Fruit fly (Drosophila melanogaster) whole organism, embryonic: ENCODE measurements around the gene Muc14A.
A peak's percentile ranks its signal among the peaks of the same experiment; 100 is the strongest.

ENCODE experiments used
- CG10321 ChIP-seq: fragments of 200-800 bp; sonication (Bioruptor generic); IDR thresholded peaks from 2 replicates; pipeline ENCODE4 v1.3.6; 2022; ENCODE audit warnings: missing biosample characterization, missing genetic modification characterization
- CG10979 ChIP-seq: fragments of 200-800 bp; sonication (Bioruptor generic); optimal IDR thresholded peaks from 2 replicates; lab custom pipeline; 2018; ENCODE audit warnings: missing biosample characterization, mild to moderate bottlenecking, missing genetic modification characterization, moderate library complexity
- CG11696 ChIP-seq: fragments of 200-800 bp; sonication (Bioruptor generic); IDR thresholded peaks from 2 replicates; pipeline ENCODE4 v1.3.6; 2022; ENCODE audit warnings: missing biosample characterization, missing genetic modification characterization
- CG13296 ChIP-seq: fragments of 200-800 bp; sonication (Bioruptor generic); optimal IDR thresholded peaks from 3 replicates; lab custom pipeline; 2018; ENCODE audit warnings: missing biosample characterization, mild to moderate bottlenecking, missing genetic modification characterization
- CG1529 ChIP-seq: fragments of 200-800 bp; sonication (Bioruptor generic); optimal IDR thresholded peaks from 3 replicates; lab custom pipeline; 2018; ENCODE audit warnings: missing biosample characterization, missing genetic modification characterization
- CG16813 ChIP-seq: fragments of 200-800 bp; sonication (Bioruptor generic); IDR thresholded peaks from 3 replicates; pipeline ENCODE4 v1.3.6; 2022; ENCODE audit warnings: missing biosample characterization, missing genetic modification characterization; ENCODE audit not compliant: partially characterized antibody
- CG16815 ChIP-seq: fragments of 200-800 bp; sonication (Bioruptor generic); optimal IDR thresholded peaks from 3 replicates; lab custom pipeline; 2017; ENCODE audit warnings: missing biosample characterization, mild to moderate bottlenecking, missing genetic modification characterization
- CG17359 ChIP-seq: fragments of 200-800 bp; sonication (Bioruptor generic); optimal IDR thresholded peaks from 3 replicates; lab custom pipeline; 2018; ENCODE audit warnings: missing biosample characterization, mild to moderate bottlenecking, missing genetic modification characterization, moderate library complexity
- CG17829 ChIP-seq: fragments of 200-800 bp; optimal IDR thresholded peaks from 2 replicates; lab custom pipeline; 2019; ENCODE audit warnings: missing biosample characterization, mild to moderate bottlenecking, missing genetic modification characterization, moderate library complexity
- CG18764 ChIP-seq: fragments of 200-800 bp; sonication (Bioruptor generic); optimal IDR thresholded peaks from 3 replicates; lab custom pipeline; 2016; ENCODE audit warnings: missing biosample characterization, missing genetic modification characterization
- CG3281 ChIP-seq: fragments of 200-800 bp; sonication (Bioruptor generic); optimal IDR thresholded peaks from 3 replicates; lab custom pipeline; 2017; ENCODE audit warnings: missing biosample characterization, mild to moderate bottlenecking, missing genetic modification characterization
- CG34376 ChIP-seq: fragments of 200-800 bp; sonication (Bioruptor generic); optimal IDR thresholded peaks from 2 replicates; lab custom pipeline; 2018; ENCODE audit warnings: missing biosample characterization, mild to moderate bottlenecking, missing genetic modification characterization
- CG34422 ChIP-seq: fragments of 200-800 bp; sonication (Bioruptor generic); IDR thresholded peaks from 3 replicates; pipeline ENCODE4 v1.3.6; 2022; ENCODE audit warnings: missing biosample characterization, missing genetic modification characterization
- CG4617 ChIP-seq: fragments of 200-800 bp; sonication (Bioruptor generic); optimal IDR thresholded peaks from 3 replicates; lab custom pipeline; 2016; ENCODE audit warnings: missing biosample characterization, missing genetic modification characterization, borderline replicate concordance
- CG6272 ChIP-seq: fragments of 200-800 bp; sonication (Bioruptor generic); IDR thresholded peaks from 2 replicates; pipeline ENCODE4 v1.3.6; 2022; ENCODE audit warnings: missing biosample characterization, missing genetic modification characterization
- CG7556 ChIP-seq: fragments of 200-800 bp; sonication (Bioruptor generic); optimal IDR thresholded peaks from 2 replicates; lab custom pipeline; 2017; ENCODE audit warnings: missing biosample characterization, mild to moderate bottlenecking, missing genetic modification characterization
- CG7786 ChIP-seq: fragments of 200-800 bp; sonication (Bioruptor generic); optimal IDR thresholded peaks from 2 replicates; lab custom pipeline; 2016; ENCODE audit warnings: missing biosample characterization, missing genetic modification characterization
- CHES-1-like ChIP-seq: fragments of 200-800 bp; sonication (Bioruptor generic); optimal IDR thresholded peaks from 2 replicates; lab custom pipeline; 2016; ENCODE audit warnings: missing biosample characterization, missing genetic modification characterization
- CkIIα-i1 ChIP-seq: fragments of 200-800 bp; sonication (Bioruptor generic); IDR thresholded peaks from 2 replicates; pipeline ENCODE4 v1.3.6; 2022; ENCODE audit warnings: missing biosample characterization, missing genetic modification characterization
- Dip3 ChIP-seq: fragments of 200-800 bp; sonication (Bioruptor generic); optimal IDR thresholded peaks from 3 replicates; lab custom pipeline; 2016; ENCODE audit warnings: missing biosample characterization, missing genetic modification characterization
- Ets65A ChIP-seq: fragments of 200-800 bp; sonication (Bioruptor generic); peaks from one replicate; lab custom pipeline; 2016; ENCODE audit warnings: missing biosample characterization, missing genetic modification characterization
- H15 ChIP-seq: fragments of 200-800 bp; sonication (Bioruptor generic); IDR thresholded peaks from 3 replicates; pipeline ENCODE4 v1.3.6; 2022; ENCODE audit warnings: missing biosample characterization, missing genetic modification characterization
- HLH4C ChIP-seq: fragments of 200-800 bp; sonication (Bioruptor generic); IDR thresholded peaks from 3 replicates; pipeline ENCODE4 v1.3.6; 2022; ENCODE audit warnings: missing biosample characterization, missing genetic modification characterization; ENCODE audit not compliant: partially characterized antibody
- Hr3 ChIP-seq: fragments of 200-800 bp; sonication (Bioruptor generic); optimal IDR thresholded peaks from 3 replicates; lab custom pipeline; 2016; ENCODE audit warnings: missing biosample characterization, missing genetic modification characterization
- Lhr ChIP-seq: fragments of 200-800 bp; sonication (Bioruptor generic); optimal IDR thresholded peaks from 3 replicates; lab custom pipeline; 2017; ENCODE audit warnings: mild to moderate bottlenecking, missing biosample characterization, missing genetic modification reagents, missing genetic modification characterization
- Lim3 ChIP-seq: fragments of 200-800 bp; sonication (Bioruptor generic); IDR thresholded peaks from 2 replicates; pipeline ENCODE4 v1.3.6; 2022; ENCODE audit warnings: missing biosample characterization, missing genetic modification characterization
- NfI ChIP-seq: fragments of 200-800 bp; sonication (Bioruptor generic); optimal IDR thresholded peaks from 3 replicates; lab custom pipeline; 2018; ENCODE audit warnings: missing biosample characterization, mild to moderate bottlenecking, missing genetic modification characterization, moderate library complexity
- Tbp ChIP-seq: fragments of >200 bp; optimal IDR thresholded peaks from 2 replicates; lab custom pipeline; 2018; ENCODE audit warnings: missing biosample characterization, missing genetic modification characterization
- Usf ChIP-seq: fragments of 200-800 bp; sonication (Bioruptor generic); optimal IDR thresholded peaks from 2 replicates; lab custom pipeline; 2017; ENCODE audit warnings: missing genotype, missing biosample characterization, missing genetic modification characterization
- bsh ChIP-seq, 2 experiments: fragments of 200-800 bp; sonication (Bioruptor generic); optimal IDR thresholded peaks; 2 replicates each; lab custom pipeline; 2017 to 2018; ENCODE audit warnings: mild to moderate bottlenecking in 2 of 2, missing biosample characterization in 2 of 2, missing genetic modification characterization in 2 of 2, moderate library complexity in 1 of 2
- disco-r ChIP-seq: fragments of 200-800 bp; sonication (Bioruptor generic); optimal IDR thresholded peaks from 2 replicates; lab custom pipeline; 2016; ENCODE audit warnings: missing biosample characterization, missing genetic modification characterization
- fd3F ChIP-seq: fragments of 200-800 bp; sonication (Bioruptor generic); optimal IDR thresholded peaks from 2 replicates; lab custom pipeline; 2018; ENCODE audit warnings: missing biosample characterization, mild to moderate bottlenecking, missing genetic modification characterization, moderate library complexity
- fd64A ChIP-seq: fragments of 200-800 bp; sonication (Bioruptor generic); optimal IDR thresholded peaks from 3 replicates; lab custom pipeline; 2018; ENCODE audit warnings: missing biosample characterization, mild to moderate bottlenecking, missing genetic modification characterization
- hbn ChIP-seq: fragments of 200-800 bp; sonication (Bioruptor generic); IDR thresholded peaks from 2 replicates; pipeline ENCODE4 v1.3.6; 2022; ENCODE audit warnings: missing biosample characterization, missing genetic modification characterization; ENCODE audit not compliant: partially characterized antibody
- hkb ChIP-seq, 2 experiments: fragments of 200-800 bp in 1 of 2; fragments of >200 bp in 1 of 2; sonication (Bioruptor generic) in 1 of 2; IDR thresholded peaks in 1 of 2; optimal IDR thresholded peaks in 1 of 2; 2 replicates each; pipeline versions ENCODE4 v1.3.6 to Lab custom; 2017 to 2022; ENCODE audit warnings: missing biosample characterization in 1 of 2, missing genetic modification characterization in 1 of 2
- inv ChIP-seq: fragments of 200-800 bp; sonication (Bioruptor generic); IDR thresholded peaks from 2 replicates; pipeline ENCODE4 v1.3.6; 2022; ENCODE audit warnings: missing biosample characterization, missing genetic modification characterization; ENCODE audit not compliant: partially characterized antibody
- mam ChIP-seq: fragments of 200-800 bp; sonication (Bioruptor generic); optimal IDR thresholded peaks from 3 replicates; lab custom pipeline; 2016; ENCODE audit warnings: missing biosample characterization, missing genetic modification characterization
- nerfin-2 ChIP-seq: fragments of 200-800 bp; sonication (Bioruptor generic); IDR thresholded peaks from 2 replicates; pipeline ENCODE4 v1.3.6; 2022; ENCODE audit warnings: missing biosample characterization, missing genetic modification characterization; ENCODE audit not compliant: partially characterized antibody
- nom ChIP-seq: fragments of 200-800 bp; sonication (Bioruptor generic); optimal IDR thresholded peaks from 2 replicates; lab custom pipeline; 2017; ENCODE audit warnings: missing biosample characterization, missing genetic modification characterization, mild to moderate bottlenecking, moderate library complexity, missing genetic modification reagents
- onecut ChIP-seq: fragments of 200-800 bp; sonication (Bioruptor generic); IDR thresholded peaks from 2 replicates; pipeline ENCODE4 v1.3.6; 2022; ENCODE audit warnings: missing biosample characterization, missing genetic modification characterization
- org-1 ChIP-seq: fragments of 200-800 bp; sonication (Bioruptor generic); optimal IDR thresholded peaks from 2 replicates; lab custom pipeline; 2017; ENCODE audit warnings: missing biosample characterization, missing genetic modification characterization
- sens ChIP-seq: fragments of 200-800 bp; sonication (Bioruptor generic); peaks from one replicate; lab custom pipeline; 2016; ENCODE audit warnings: missing biosample characterization, missing genetic modification characterization
- sna ChIP-seq: fragments of 200-800 bp; sonication (Bioruptor generic); IDR thresholded peaks from 2 replicates; pipeline ENCODE4 v1.3.6; 2022; ENCODE audit warnings: missing biosample characterization, missing genetic modification characterization; ENCODE audit not compliant: partially characterized antibody
- unc-4 ChIP-seq: fragments of 200-800 bp; sonication (Bioruptor generic); IDR thresholded peaks from 2 replicates; pipeline ENCODE4 v1.3.6; 2022; ENCODE audit warnings: missing biosample characterization, missing genetic modification characterization; ENCODE audit not compliant: partially characterized antibody
- zfh1 ChIP-seq: fragments of 200-800 bp; sonication (Bioruptor generic); IDR thresholded peaks from 3 replicates; pipeline ENCODE4 v1.3.6; 2022; ENCODE audit warnings: missing biosample characterization, missing genetic modification characterization
- zfh2 ChIP-seq: fragments of 200-800 bp; sonication (Bioruptor generic); optimal IDR thresholded peaks from 2 replicates; lab custom pipeline; 2016; ENCODE audit warnings: missing biosample characterization, missing genetic modification characterization

Muc14A gene

dm6 chrX:16073375-16073982 is 64.6 kb downstream of the Muc14A start, which contains the start of gene Nipsnap (continued):
- peak; percentile 97 for TF ChIP-seq inv (GFP tag; lab: Robert Waterston, UW)
- TF ChIP-seq CG17829 (tag; lab: Kevin White, UChicago), result peak; percentile 20
- TF ChIP-seq CG16813 (GFP tag; lab: Robert Waterston, UW), result peak; percentile 97
- no peak for TF ChIP-seq Hr3 (GFP tag; lab: Kevin White, UChicago)
- TF ChIP-seq CG18764 (GFP tag; lab: Kevin White, UChicago), result no peak
- TF ChIP-seq sna (GFP tag; lab: Robert Waterston, UW), result peak; percentile 87
- TF ChIP-seq hbn (GFP tag; lab: Robert Waterston, UW), result peak; percentile 92
- peak; percentile 93 for TF ChIP-seq unc-4 (GFP tag; lab: Robert Waterston, UW)
- TF ChIP-seq CG7556 (GFP tag; lab: Kevin White, UChicago), result no peak
- no peak for TF ChIP-seq CG10321
- TF ChIP-seq Lhr, result peak; percentile 12
- TF ChIP-seq nerfin-2, result peak; percentile 97
- TF ChIP-seq fd64A (GFP tag; lab: Kevin White, UChicago), result no peak
- TF ChIP-seq CG34422, result no peak
- TF ChIP-seq CG4617 (GFP tag; lab: Kevin White, UChicago), result peak; percentile 40
- no peak for TF ChIP-seq onecut
- no peak for TF ChIP-seq bsh (GFP tag; optimal IDR thresholded peaks at IDR 0.05; lab: Kevin White, UChicago)
- peak; percentile 98 for TF ChIP-seq HLH4C
- no peak for TF ChIP-seq zfh1 (GFP tag; lab: Robert Waterston, UW)
- peak; percentile 7 for TF ChIP-seq zfh2 (GFP tag; lab: Kevin White, UChicago)
- TF ChIP-seq CG6272 (GFP tag; lab: Robert Waterston, UW), result no peak
- TF ChIP-seq Dip3 (GFP tag; lab: Kevin White, UChicago), result peak; percentile 24
- no peak for TF ChIP-seq CHES-1-like (GFP tag; lab: Kevin White, UChicago)

- TF ChIP-seq CG11696 (GFP tag; lab: Robert Waterston, UW), result no peak
- TF ChIP-seq CG34376, result no peak
- TF ChIP-seq sens (GFP tag; lab: Kevin White, UChicago), result peak; percentile 12
- TF ChIP-seq, all 482 proteins: peak for 1
These were observed 74.0 kb downstream of the Muc14A start, which contains the start of gene CG8958 for dm6 chrX:16082932-16083331. Gene CG8958 (plus strand): TSS chrX:16083232.

dm6 chrX:16085865-16086592 is 77.1 kb downstream of the Muc14A start:
- TF ChIP-seq Lim3 (GFP tag; lab: Robert Waterston, UW), result no peak
- no peak for TF ChIP-seq H15 (GFP tag; lab: Robert Waterston, UW)
- TF ChIP-seq org-1 (GFP tag; lab: Kevin White, UChicago), result peak; percentile 33
- peak; percentile 14 for TF ChIP-seq CG13296 (GFP tag; lab: Kevin White, UChicago)
- no peak for TF ChIP-seq Tbp (GFP tag; lab: Kevin White, UChicago)
- peak; percentile 22 for TF ChIP-seq CG17359
- TF ChIP-seq Usf, result no peak
- no peak for TF ChIP-seq nom
- peak; percentile 42 for TF ChIP-seq CG10979 (tag; lab: Kevin White, UChicago)
- no peak for TF ChIP-seq fd3F
- TF ChIP-seq CG7786, result peak; percentile 5
- peak; percentile 29 for TF ChIP-seq CG3281 (GFP tag; lab: Kevin White, UChicago)
- no peak for TF ChIP-seq NfI (GFP tag; lab: Kevin White, UChicago)
- no peak for TF ChIP-seq CkIIα-i1
- peak; percentile 46 for TF ChIP-seq disco-r (GFP tag; lab: Kevin White, UChicago)
- no peak for TF ChIP-seq CG16815
- TF ChIP-seq mam (GFP tag; lab: Kevin White, UChicago), result peak; percentile 18
- no peak for TF ChIP-seq hkb (optimal IDR thresholded peaks at IDR 0.05; lab: Kevin White, UChicago)
- peak; percentile 53; the same call in 1 of the 2 replicates for TF ChIP-seq hkb (GFP tag; IDR thresholded peaks at IDR 0.05; lab: Robert Waterston, UW)
- no peak for TF ChIP-seq CG1529 (GFP tag; lab: Kevin White, UChicago)
- peak; percentile 82 for TF ChIP-seq sens (GFP tag; lab: Kevin White, UChicago)
- peak; percentile 81 for TF ChIP-seq Ets65A (GFP tag; lab: Kevin White, UChicago)
- TF ChIP-seq onecut, result peak; percentile 16; the same call in 1 of the 2 replicates
